Worm (Caenorhabditis elegans) whole organism, young adult: ENCODE data around the gene ZK1251.3.

Experiments used
- C17E4.6 ChIP-seq: fragments of 200-800 bp; sonication (Bioruptor generic); IDR thresholded peaks from 2 replicates; pipeline ENCODE4 v1.3.6; 2022; ENCODE audit warnings: missing genetic modification reagents, missing genetic modification characterization, missing compliant biosample characterization
- ama-1 ChIP-seq, 3 experiments: fragments of 150-350 bp in 1 of 3; sonication (generic microtip) in 2 of 3; optimal IDR thresholded peaks; 2 replicates each; lab custom pipeline; 2014 to 2018; ENCODE audit warnings: missing biosample characterization in 2 of 3, missing genetic modification characterization in 2 of 3, missing genetic modification reagents in 2 of 3
- mel-28 ChIP-seq: sonication (generic microtip); optimal IDR thresholded peaks from 2 replicates; lab custom pipeline; 2016; ENCODE audit warnings: borderline replicate concordance, mild to moderate bottlenecking, missing genetic modification characterization, missing compliant biosample characterization
- sptf-2 ChIP-seq: fragments of 200-800 bp; sonication (Bioruptor generic); optimal IDR thresholded peaks from 2 replicates; lab custom pipeline; 2018; ENCODE audit warnings: mild to moderate bottlenecking, missing genetic modification characterization, missing compliant biosample characterization
- unc-62 ChIP-seq: fragments of 150-350 bp; optimal IDR thresholded peaks from 2 replicates; lab custom pipeline; 2014; ENCODE audit warnings: missing biosample characterization, missing genetic modification reagents, missing genetic modification characterization
- ztf-18 ChIP-seq: sonication (generic microtip); optimal IDR thresholded peaks from 2 replicates; lab custom pipeline; 2016; ENCODE audit warnings: missing genotype, mild to moderate bottlenecking, missing genetic modification characterization, missing compliant biosample characterization
- ztf-22 ChIP-seq: fragments of 200-800 bp; sonication (Bioruptor generic); optimal IDR thresholded peaks from 2 replicates; lab custom pipeline; 2018; ENCODE audit warnings: mild to moderate bottlenecking, missing genetic modification characterization, moderate library complexity, missing compliant biosample characterization

DNA sequence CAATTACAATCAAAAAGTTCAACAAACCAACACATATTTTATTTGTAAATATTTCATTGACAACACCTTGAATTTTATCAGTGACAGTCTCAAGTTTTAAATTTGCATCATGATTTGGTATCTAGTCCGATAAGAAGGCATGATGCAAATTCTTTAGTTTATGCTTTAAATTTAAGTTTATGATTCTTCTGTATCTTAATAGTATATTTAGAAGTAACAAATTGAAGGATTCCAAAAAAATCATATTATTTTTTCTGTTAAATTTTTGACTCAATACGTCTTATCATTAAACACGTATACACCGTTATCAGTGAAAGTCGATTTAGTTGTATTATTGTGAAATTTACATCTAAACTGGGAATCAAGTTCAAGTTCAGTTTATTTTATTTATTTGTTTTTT is 32.2 kb upstream of the ZK1251.3 start, which contains the start of gene chca-1:
- TF ChIP-seq unc-62 (no peak), ztf-18 (no peak), sptf-2 (GFP tag; lab: Kevin White, UChicago) (no peak), ztf-22 (GFP tag; lab: Kevin White, UChicago) (no peak), mel-28 (no peak), ama-1 (optimal IDR thresholded peaks at IDR 0.05; lab: Kevin White, UChicago) (no peak), ama-1 (GFP tag; optimal IDR thresholded peaks at IDR 0.05; lab: Kevin White, UChicago) (no peak), C17E4.6 (GFP tag; lab: Robert Waterston, UW) (no peak)
